Fruit fly (Drosophila melanogaster) whole organism, embryonic: ENCODE data around the gene Acyp.

Source experiments
- ATbp ChIP-seq: fragments of 200-800 bp; sonication (Bioruptor generic); optimal IDR thresholded peaks from 2 replicates; lab custom pipeline; 2017; ENCODE audit warnings: missing biosample characterization, mild to moderate bottlenecking, missing genetic modification characterization, missing genetic modification reagents
- Awh ChIP-seq: fragments of 200-800 bp; sonication (Bioruptor generic); IDR thresholded peaks from 2 replicates; pipeline ENCODE4, ENCODE4 v1.3.6; 2022; ENCODE audit warnings: missing biosample characterization, missing genetic modification characterization
- CG10431 ChIP-seq: fragments of 200-800 bp; sonication (Bioruptor generic); optimal IDR thresholded peaks from 3 replicates; lab custom pipeline; 2018; ENCODE audit warnings: missing biosample characterization, mild to moderate bottlenecking, missing genetic modification characterization
- CG11696 ChIP-seq: fragments of 200-800 bp; sonication (Bioruptor generic); IDR thresholded peaks from 2 replicates; pipeline ENCODE4 v1.3.6; 2022; ENCODE audit warnings: missing biosample characterization, missing genetic modification characterization
- CG12299 ChIP-seq: fragments of 200-800 bp; sonication (Bioruptor generic); optimal IDR thresholded peaks from 2 replicates; lab custom pipeline; 2018; ENCODE audit warnings: missing biosample characterization, mild to moderate bottlenecking, missing genetic modification characterization
- CG1233 ChIP-seq: fragments of 200-800 bp; sonication (Bioruptor generic); optimal IDR thresholded peaks from 4 replicates; lab custom pipeline; 2018; ENCODE audit warnings: missing biosample characterization, mild to moderate bottlenecking, missing genetic modification characterization
- CG13123 ChIP-seq: fragments of 200-800 bp; sonication (Bioruptor generic); optimal IDR thresholded peaks from 2 replicates; lab custom pipeline; 2016; ENCODE audit warnings: missing biosample characterization, missing genetic modification characterization
- CG14710 ChIP-seq: fragments of 200-800 bp; sonication (Bioruptor generic); optimal IDR thresholded peaks from 3 replicates; lab custom pipeline; 2019; ENCODE audit warnings: missing biosample characterization, mild to moderate bottlenecking, missing genetic modification characterization, moderate library complexity
- CG17829 ChIP-seq: fragments of 200-800 bp; optimal IDR thresholded peaks from 2 replicates; lab custom pipeline; 2019; ENCODE audit warnings: missing biosample characterization, mild to moderate bottlenecking, missing genetic modification characterization, moderate library complexity
- CG18619 ChIP-seq: fragments of 200-800 bp; sonication (Bioruptor generic); optimal IDR thresholded peaks from 3 replicates; lab custom pipeline; 2017; ENCODE audit warnings: missing biosample characterization, mild to moderate bottlenecking, missing genetic modification characterization
- CG30403 ChIP-seq: fragments of 200-800 bp; sonication (Bioruptor generic); optimal IDR thresholded peaks from 3 replicates; lab custom pipeline; 2016; ENCODE audit warnings: missing biosample characterization, missing genetic modification characterization
- CG32767 ChIP-seq: fragments of 200-800 bp; sonication (Bioruptor generic); IDR thresholded peaks from 2 replicates; pipeline ENCODE4 v1.3.6; 2022; ENCODE audit warnings: missing biosample characterization, missing genetic modification characterization
- CG34224 ChIP-seq: fragments of 200-800 bp; sonication (Bioruptor generic); IDR thresholded peaks from 3 replicates; pipeline ENCODE4 v1.3.6; 2022; ENCODE audit warnings: missing biosample characterization, missing genetic modification characterization; ENCODE audit not compliant: partially characterized antibody
- CG3847 ChIP-seq: fragments of 200-800 bp; sonication (Bioruptor generic); IDR thresholded peaks from 2 replicates; pipeline ENCODE4 v1.3.6; 2022; ENCODE audit warnings: missing biosample characterization, missing genetic modification characterization
- CG4360 ChIP-seq: fragments of 200-800 bp; sonication (Bioruptor generic); IDR thresholded peaks from 2 replicates; pipeline ENCODE4 v1.3.6; 2022; ENCODE audit warnings: missing biosample characterization, missing genetic modification characterization
- CG4730 ChIP-seq: fragments of 200-800 bp; sonication (Bioruptor generic); IDR thresholded peaks from 2 replicates; pipeline ENCODE4 v1.3.6; 2022; ENCODE audit warnings: missing biosample characterization, missing genetic modification characterization
- CG6254 ChIP-seq: fragments of 200-800 bp; sonication (Bioruptor generic); optimal IDR thresholded peaks from 3 replicates; lab custom pipeline; 2017; ENCODE audit warnings: mild to moderate bottlenecking, missing biosample characterization, missing genetic modification reagents, missing genetic modification characterization
- CG6689 ChIP-seq: fragments of 200-800 bp; sonication (Bioruptor generic); IDR thresholded peaks from 2 replicates; pipeline ENCODE4 v1.3.6; 2022; ENCODE audit warnings: missing biosample characterization, missing genetic modification characterization
- CG7556 ChIP-seq: fragments of 200-800 bp; sonication (Bioruptor generic); optimal IDR thresholded peaks from 2 replicates; lab custom pipeline; 2017; ENCODE audit warnings: missing biosample characterization, mild to moderate bottlenecking, missing genetic modification characterization
- CG8388 ChIP-seq: fragments of 200-800 bp; sonication (Bioruptor generic); optimal IDR thresholded peaks from 2 replicates; lab custom pipeline; 2019; ENCODE audit warnings: missing biosample characterization, mild to moderate bottlenecking, missing genetic modification characterization, moderate library complexity
- CG9437 ChIP-seq: fragments of 200-800 bp; sonication (Bioruptor generic); optimal IDR thresholded peaks from 2 replicates; lab custom pipeline; 2018; ENCODE audit warnings: missing biosample characterization, mild to moderate bottlenecking, missing genetic modification characterization
- CoRest ChIP-seq: fragments of 200-800 bp; sonication (Bioruptor generic); optimal IDR thresholded peaks from 3 replicates; lab custom pipeline; 2018; ENCODE audit warnings: missing biosample characterization, mild to moderate bottlenecking, missing genetic modification characterization, moderate library complexity
- Dip3 ChIP-seq: fragments of 200-800 bp; sonication (Bioruptor generic); optimal IDR thresholded peaks from 3 replicates; lab custom pipeline; 2016; ENCODE audit warnings: missing biosample characterization, missing genetic modification characterization
- Fer1 ChIP-seq: fragments of 200-800 bp; sonication (Bioruptor generic); optimal IDR thresholded peaks from 2 replicates; lab custom pipeline; 2017; ENCODE audit warnings: missing biosample characterization, mild to moderate bottlenecking, missing genetic modification characterization
- GATAe ChIP-seq: fragments of 200-800 bp; sonication (Bioruptor generic); conservative IDR thresholded peaks from 2 replicates; pipeline ENCODE4 v1.3.6; 2022; ENCODE audit warnings: missing biosample characterization, missing genetic modification characterization
- NC2α ChIP-seq: fragments of 200-800 bp; sonication (Bioruptor generic); optimal IDR thresholded peaks from 2 replicates; lab custom pipeline; 2016; ENCODE audit warnings: missing biosample characterization, missing genetic modification characterization
- Xrp1 ChIP-seq: fragments of 200-800 bp; sonication (Bioruptor generic); IDR thresholded peaks from 2 replicates; pipeline ENCODE4 v1.3.6; 2022; ENCODE audit warnings: missing biosample characterization, missing genetic modification characterization
- ci ChIP-seq: fragments of 200-800 bp; sonication (Bioruptor generic); IDR thresholded peaks from 3 replicates; pipeline ENCODE4 v1.3.6; 2022; ENCODE audit warnings: missing biosample characterization, missing genetic modification characterization
- danr ChIP-seq: fragments of 200-800 bp; sonication (Bioruptor generic); IDR thresholded peaks from 2 replicates; pipeline ENCODE4 v1.3.6; 2022; ENCODE audit warnings: missing biosample characterization, missing genetic modification characterization
- dmrt11E ChIP-seq: fragments of 200-800 bp; sonication (Bioruptor generic); optimal IDR thresholded peaks from 3 replicates; lab custom pipeline; 2018; ENCODE audit warnings: missing biosample characterization, mild to moderate bottlenecking, missing genetic modification characterization, moderate library complexity
- dpn ChIP-seq, 2 experiments: fragments of 200-800 bp; sonication (Bioruptor generic); optimal IDR thresholded peaks; 3 replicates each; lab custom pipeline; 2016; ENCODE audit warnings: missing biosample characterization in 2 of 2, missing genetic modification characterization in 2 of 2
- fd102C ChIP-seq: fragments of 200-800 bp; sonication (Bioruptor generic); optimal IDR thresholded peaks from 2 replicates; lab custom pipeline; 2018; ENCODE audit warnings: missing biosample characterization, mild to moderate bottlenecking, missing genetic modification characterization, moderate library complexity
- fru ChIP-seq: fragments of >200 bp; optimal IDR thresholded peaks from 2 replicates; lab custom pipeline; 2017
- gce ChIP-seq: fragments of 200-800 bp; sonication (Bioruptor generic); IDR thresholded peaks from 3 replicates; pipeline ENCODE4 v1.3.6; 2022; ENCODE audit warnings: missing biosample characterization, missing genetic modification characterization
- gcm ChIP-seq: fragments of 200-800 bp; sonication (Bioruptor generic); optimal IDR thresholded peaks from 2 replicates; lab custom pipeline; 2019; ENCODE audit warnings: missing biosample characterization, mild to moderate bottlenecking, missing genetic modification characterization, moderate library complexity
- grn ChIP-seq: fragments of 200-800 bp; sonication (Bioruptor generic); optimal IDR thresholded peaks from 3 replicates; lab custom pipeline; 2017; ENCODE audit warnings: missing biosample characterization, missing genetic modification characterization
- insv ChIP-seq, 2 experiments: fragments of 200-800 bp; sonication (Bioruptor generic); optimal IDR thresholded peaks; 3 replicates each; lab custom pipeline; 2016 to 2018; ENCODE audit warnings: missing biosample characterization in 2 of 2, missing genetic modification characterization in 2 of 2
- ken ChIP-seq: fragments of 200-800 bp; sonication (Bioruptor generic); IDR thresholded peaks from 3 replicates; pipeline ENCODE4 v1.3.6; 2022; ENCODE audit warnings: missing biosample characterization, missing genetic modification characterization
- klu ChIP-seq: fragments of 200-800 bp; sonication (Bioruptor generic); IDR thresholded peaks from 2 replicates; pipeline ENCODE4 v1.3.6; 2022; ENCODE audit warnings: missing biosample characterization, missing genetic modification characterization
- lbe ChIP-seq: fragments of 200-800 bp; sonication (Bioruptor generic); optimal IDR thresholded peaks from 2 replicates; lab custom pipeline; 2016; ENCODE audit warnings: missing biosample characterization, mild to moderate bottlenecking, missing genetic modification characterization
- lola ChIP-seq, 3 experiments: fragments of >200 bp in 2 of 3; fragments of 200-800 bp in 1 of 3; sonication (Bioruptor generic) in 1 of 3; optimal IDR thresholded peaks; 2 replicates each; lab custom pipeline; 2017 to 2019; ENCODE audit warnings: missing biosample characterization in 3 of 3, missing genetic modification characterization in 3 of 3, mild to moderate bottlenecking in 1 of 3, moderate library complexity in 1 of 3
- nerfin-1 ChIP-seq: fragments of 200-800 bp; sonication (Bioruptor generic); optimal IDR thresholded peaks from 3 replicates; lab custom pipeline; 2019; ENCODE audit warnings: missing biosample characterization, mild to moderate bottlenecking, missing genetic modification characterization, moderate library complexity
- prd ChIP-seq, 3 experiments: fragments of >200 bp in 2 of 3; fragments of 200-800 bp in 1 of 3; sonication (Bioruptor generic) in 1 of 3; optimal IDR thresholded peaks in 2 of 3; IDR thresholded peaks in 1 of 3; 2 replicates in 2 of 3; 3 replicates in 1 of 3; pipeline versions ENCODE4 v1.3.6 to Lab custom; 2017 to 2022; ENCODE audit warnings: missing biosample characterization in 1 of 3, missing genetic modification characterization in 1 of 3
- pros ChIP-seq: fragments of 200-800 bp; sonication (Bioruptor generic); optimal IDR thresholded peaks from 3 replicates; lab custom pipeline; 2019; ENCODE audit warnings: missing biosample characterization, mild to moderate bottlenecking, missing genetic modification characterization, moderate library complexity
- row ChIP-seq: fragments of 200-800 bp; sonication (Bioruptor generic); IDR thresholded peaks from 3 replicates; pipeline ENCODE4 v1.3.6; 2022; ENCODE audit warnings: missing biosample characterization, missing genetic modification characterization
- run ChIP-seq: fragments of 200-800 bp; sonication (Bioruptor generic); optimal IDR thresholded peaks from 3 replicates; lab custom pipeline; 2018; ENCODE audit warnings: missing biosample characterization, mild to moderate bottlenecking, missing genetic modification characterization
- so ChIP-seq: fragments of 200-800 bp; sonication (Bioruptor generic); IDR thresholded peaks from 3 replicates; pipeline ENCODE4 v1.3.6; 2022; ENCODE audit warnings: missing biosample characterization, missing genetic modification characterization
- sob ChIP-seq: fragments of 200-800 bp; sonication (Bioruptor generic); IDR thresholded peaks from 2 replicates; pipeline ENCODE4 v1.3.6; 2022; ENCODE audit warnings: missing biosample characterization, missing genetic modification characterization
- sug ChIP-seq: fragments of 200-800 bp; optimal IDR thresholded peaks from 2 replicates; lab custom pipeline; 2019; ENCODE audit warnings: missing biosample characterization, mild to moderate bottlenecking, missing genetic modification characterization, moderate library complexity
- tgo ChIP-seq: fragments of 200-800 bp; sonication (Bioruptor generic); IDR thresholded peaks from 3 replicates; pipeline ENCODE4 v1.3.6; 2022; ENCODE audit warnings: missing biosample characterization, missing genetic modification characterization
- ttk ChIP-seq: fragments of 200-800 bp; sonication (Bioruptor generic); IDR thresholded peaks from 2 replicates; pipeline ENCODE4 v2.1.2; 2022; ENCODE audit warnings: missing biosample characterization, missing genetic modification characterization

The Acyp gene

DNA sequence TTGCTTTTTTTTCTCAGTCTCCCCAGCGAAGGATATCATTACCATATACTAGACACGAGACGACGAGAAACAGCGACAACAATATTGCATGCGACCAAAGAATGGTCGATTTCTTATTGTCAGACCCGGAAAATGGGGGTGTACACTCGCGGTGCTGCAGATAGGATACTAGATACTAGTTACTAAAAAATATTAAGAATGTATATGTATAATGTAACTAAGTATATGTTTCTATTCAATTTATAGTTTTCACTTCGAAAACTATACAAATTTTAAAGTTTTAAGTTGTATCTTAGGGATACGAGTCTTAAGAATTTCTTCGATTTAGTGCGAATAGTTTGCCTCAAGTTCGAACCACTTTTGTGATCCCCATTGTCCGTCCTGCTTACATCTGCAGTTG, 18.4 kb upstream of the Acyp start (continued):
- TF ChIP-seq CG14710 (tag; lab: Kevin White, UChicago) (peak; percentile 40), tgo (GFP tag; lab: Robert Waterston, UW) (no peak), ken (no peak), so (GFP tag; lab: Robert Waterston, UW) (no peak), Dip3 (GFP tag; lab: Kevin White, UChicago) (no peak), ATbp (GFP tag; lab: Kevin White, UChicago) (peak; percentile 50), gce (GFP tag; lab: Robert Waterston, UW) (no peak), CG4360 (GFP tag; lab: Robert Waterston, UW) (no peak), fd102C (no peak), Awh (GFP tag; lab: Robert Waterston, UW) (peak; percentile 40), sob (GFP tag; lab: Robert Waterston, UW) (no peak), gcm (GFP tag; lab: Kevin White, UChicago) (peak; percentile 60), sug (tag; lab: Kevin White, UChicago) (no peak), Xrp1 (GFP tag; lab: Robert Waterston, UW) (peak; percentile 43; the same call in 1 of the 2 replicates), CG4730 (GFP tag; lab: Robert Waterston, UW) (no peak), CoRest (tag; lab: Kevin White, UChicago) (no peak), CG30403 (peak; percentile 30), NC2α (GFP tag; lab: Kevin White, UChicago) (no peak), lbe (GFP tag; lab: Kevin White, UChicago) (no peak), CG12299 (no peak), fru (lab: Kevin White, UChicago) (no peak), danr (GFP tag; lab: Robert Waterston, UW) (no peak), klu (GFP tag; lab: Robert Waterston, UW) (no peak), run (tag; lab: Kevin White, UChicago) (no peak), nerfin-1 (peak; percentile 4), CG34224 (GFP tag; lab: Robert Waterston, UW) (no peak), dpn (GFP tag; optimal IDR thresholded peaks at IDR 0.05; lab: Kevin White, UChicago) (peak in 1 of 2 experiments; percentile 14), insv (GFP tag; optimal IDR thresholded peaks at IDR 0.05; lab: Kevin White, UChicago) (no peak), CG17829 (peak; percentile 40), row (GFP tag; lab: Robert Waterston, UW) (peak; percentile 58), prd (optimal IDR thresholded peaks at IDR 0.05; lab: Kevin White, UChicago) (no peak), prd (GFP tag; IDR thresholded peaks at IDR 0.05; lab: Robert Waterston, UW) (peak; percentile 25; the same call in 2 of the 3 replicates), CG9437 (GFP tag; lab: Kevin White, UChicago) (peak; percentile 9), GATAe (GFP tag; lab: Robert Waterston, UW) (no peak), CG11696 (GFP tag; lab: Robert Waterston, UW) (peak; percentile 86), CG13123 (GFP tag; lab: Kevin White, UChicago) (no peak), pros (GFP tag; lab: Kevin White, UChicago) (peak; percentile 51), ci (GFP tag; lab: Robert Waterston, UW) (peak; percentile 47; the same call in 1 of the 3 replicates), CG7556 (peak; percentile 45), CG32767 (no peak), CG10431 (no peak), CG8388 (GFP tag; lab: Kevin White, UChicago) (peak; percentile 28), Fer1 (peak; percentile 58), CG1233 (peak; percentile 23), ttk (GFP tag; lab: Robert Waterston, UW) (no peak), grn (GFP tag; lab: Kevin White, UChicago) (no peak), dmrt11E (tag; lab: Kevin White, UChicago) (peak; percentile 17), lola (GFP tag; optimal IDR thresholded peaks at IDR 0.05; lab: Kevin White, UChicago) (peak in 1 of 3 experiments; percentile 29), CG6689 (GFP tag; lab: Robert Waterston, UW) (peak; percentile 37), CG6254 (GFP tag; lab: Kevin White, UChicago) (peak; percentile 20), CG3847 (GFP tag; lab: Robert Waterston, UW) (no peak), CG18619 (GFP tag; lab: Kevin White, UChicago) (no peak)
